Worm (Caenorhabditis elegans) whole organism, late embryonic: ENCODE data around the gene ZK1010.8.

Experiments used
- elt-2 ChIP-seq: sonication (generic microtip); optimal IDR thresholded peaks from 2 replicates; lab custom pipeline; 2016; ENCODE audit warnings: missing genetic modification reagents, missing genetic modification characterization, missing compliant biosample characterization
- pag-3 ChIP-seq: sonication (generic microtip); optimal IDR thresholded peaks from 2 replicates; lab custom pipeline; 2016; ENCODE audit warnings: missing compliant biosample characterization, missing genetic modification characterization, borderline replicate concordance
- pha-4 ChIP-seq: fragments of 150-350 bp; optimal IDR thresholded peaks from 2 replicates; lab custom pipeline; 2018; ENCODE audit warnings: missing biosample characterization, missing genetic modification reagents, missing genetic modification characterization
- rnt-1 ChIP-seq: sonication (generic microtip); optimal IDR thresholded peaks from 2 replicates; lab custom pipeline; 2016; ENCODE audit warnings: missing genetic modification characterization, missing compliant biosample characterization

DNA sequence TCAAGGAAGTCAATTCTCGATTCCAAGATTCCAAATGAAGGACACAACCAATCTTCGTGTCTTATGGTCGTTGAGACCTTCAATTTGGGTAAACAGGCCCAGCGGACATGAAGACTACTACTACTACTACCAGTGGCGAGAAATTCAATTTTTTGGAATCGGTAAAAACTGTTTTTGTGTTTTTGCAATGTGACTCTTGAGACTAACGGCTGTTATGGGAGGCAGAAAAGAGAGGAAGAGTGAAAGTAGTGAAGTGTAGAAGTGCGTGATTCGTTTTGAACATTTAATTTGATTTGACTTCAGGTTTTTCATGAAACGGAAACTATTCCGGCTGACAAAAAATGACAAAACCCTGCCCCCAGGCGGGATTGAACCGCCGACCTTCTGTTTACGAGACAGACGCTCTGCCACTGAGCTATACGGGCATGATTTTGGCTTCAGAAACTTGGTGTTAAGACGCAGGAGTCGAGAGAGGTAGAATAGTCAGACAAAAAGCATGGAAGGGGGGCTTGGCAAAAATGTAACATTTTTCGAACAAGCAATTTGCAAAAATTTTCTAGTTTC, 15.4 kb upstream of the ZK1010.8 start:
- TF ChIP-seq pag-3 (tag; lab: Kevin White, UChicago): no peak
- no peak for TF ChIP-seq rnt-1 (tag; lab: Kevin White, UChicago)
- TF ChIP-seq pha-4: no peak
- no peak for TF ChIP-seq elt-2 (tag; lab: Kevin White, UChicago)
